Fruit fly (Drosophila melanogaster) whole organism, embryonic: ENCODE results near the gene Nckx30C.
A peak's percentile ranks its signal among the peaks of the same experiment; 100 is the strongest.

Experiments
- Asciz ChIP-seq: fragments of 200-800 bp; sonication (Bioruptor generic); optimal IDR thresholded peaks from 2 replicates; lab custom pipeline; 2017; ENCODE audit warnings: missing biosample characterization, mild to moderate bottlenecking, missing genetic modification characterization, missing genetic modification reagents
- BtbVII ChIP-seq: fragments of 200-800 bp; sonication (Bioruptor generic); optimal IDR thresholded peaks from 3 replicates; lab custom pipeline; 2017; ENCODE audit warnings: missing biosample characterization, mild to moderate bottlenecking, missing genetic modification characterization
- CG11456 ChIP-seq: fragments of 200-800 bp; sonication (Bioruptor generic); IDR thresholded peaks from 3 replicates; pipeline ENCODE4 v1.3.6; 2022; ENCODE audit warnings: missing biosample characterization, missing genetic modification characterization
- CG11504 ChIP-seq: fragments of 200-800 bp; sonication (Bioruptor generic); optimal IDR thresholded peaks from 3 replicates; lab custom pipeline; 2019; ENCODE audit warnings: missing biosample characterization, mild to moderate bottlenecking, missing genetic modification characterization, moderate library complexity
- CG13123 ChIP-seq: fragments of 200-800 bp; sonication (Bioruptor generic); optimal IDR thresholded peaks from 2 replicates; lab custom pipeline; 2016; ENCODE audit warnings: missing biosample characterization, missing genetic modification characterization
- CG13296 ChIP-seq: fragments of 200-800 bp; sonication (Bioruptor generic); optimal IDR thresholded peaks from 3 replicates; lab custom pipeline; 2018; ENCODE audit warnings: missing biosample characterization, mild to moderate bottlenecking, missing genetic modification characterization
- CG15696 ChIP-seq: fragments of 200-800 bp; sonication (Bioruptor generic); optimal IDR thresholded peaks from 2 replicates; lab custom pipeline; 2019; ENCODE audit warnings: missing biosample characterization, mild to moderate bottlenecking, missing genetic modification characterization, moderate library complexity
- CG1603 ChIP-seq: fragments of 200-800 bp; sonication (Bioruptor generic); optimal IDR thresholded peaks from 2 replicates; lab custom pipeline; 2019; ENCODE audit warnings: missing biosample characterization, mild to moderate bottlenecking, missing genetic modification characterization, moderate library complexity
- CG3065 ChIP-seq: fragments of 200-800 bp; sonication (Bioruptor generic); optimal IDR thresholded peaks from 2 replicates; lab custom pipeline; 2016; ENCODE audit warnings: missing biosample characterization, missing genetic modification characterization
- CG3163 ChIP-seq: fragments of 200-800 bp; sonication (Bioruptor generic); optimal IDR thresholded peaks from 3 replicates; lab custom pipeline; 2016; ENCODE audit warnings: missing biosample characterization, missing genetic modification characterization
- CG32772 ChIP-seq: fragments of 200-800 bp; sonication (Bioruptor generic); IDR thresholded peaks from 2 replicates; pipeline ENCODE4 v1.3.6; 2022; ENCODE audit warnings: missing biosample characterization, missing genetic modification characterization
- CG4282 ChIP-seq: fragments of 200-800 bp; sonication (Bioruptor generic); optimal IDR thresholded peaks from 2 replicates; lab custom pipeline; 2016; ENCODE audit warnings: missing biosample characterization, missing genetic modification characterization
- CG4617 ChIP-seq: fragments of 200-800 bp; sonication (Bioruptor generic); optimal IDR thresholded peaks from 3 replicates; lab custom pipeline; 2016; ENCODE audit warnings: missing biosample characterization, missing genetic modification characterization, borderline replicate concordance
- CG8290 ChIP-seq, 3 experiments: fragments of 200-800 bp; sonication (Bioruptor generic); optimal IDR thresholded peaks; 2 replicates each; lab custom pipeline; 2016 to 2019; ENCODE audit warnings: missing biosample characterization in 3 of 3, missing genetic modification characterization in 3 of 3, mild to moderate bottlenecking in 2 of 3, moderate library complexity in 1 of 3
- CG8388 ChIP-seq: fragments of 200-800 bp; sonication (Bioruptor generic); optimal IDR thresholded peaks from 2 replicates; lab custom pipeline; 2019; ENCODE audit warnings: missing biosample characterization, mild to moderate bottlenecking, missing genetic modification characterization, moderate library complexity
- Chrac-16 ChIP-seq: fragments of 200-800 bp; sonication (Bioruptor generic); optimal IDR thresholded peaks from 3 replicates; lab custom pipeline; 2016; ENCODE audit warnings: missing biosample characterization, missing genetic modification characterization
- CoRest ChIP-seq: fragments of 200-800 bp; sonication (Bioruptor generic); optimal IDR thresholded peaks from 3 replicates; lab custom pipeline; 2018; ENCODE audit warnings: missing biosample characterization, mild to moderate bottlenecking, missing genetic modification characterization, moderate library complexity
- Dbx ChIP-seq: fragments of 200-800 bp; sonication (Bioruptor generic); IDR thresholded peaks from 3 replicates; pipeline ENCODE4 v1.3.6; 2022; ENCODE audit warnings: missing biosample characterization, missing genetic modification characterization
- Dip3 ChIP-seq: fragments of 200-800 bp; sonication (Bioruptor generic); optimal IDR thresholded peaks from 3 replicates; lab custom pipeline; 2016; ENCODE audit warnings: missing biosample characterization, missing genetic modification characterization
- Elba2 ChIP-seq: fragments of 200-800 bp; sonication (Bioruptor generic); optimal IDR thresholded peaks from 3 replicates; lab custom pipeline; 2016; ENCODE audit warnings: missing biosample characterization, missing genetic modification characterization
- Fer1 ChIP-seq: fragments of 200-800 bp; sonication (Bioruptor generic); optimal IDR thresholded peaks from 2 replicates; lab custom pipeline; 2017; ENCODE audit warnings: missing biosample characterization, mild to moderate bottlenecking, missing genetic modification characterization
- GATAe ChIP-seq: fragments of 200-800 bp; sonication (Bioruptor generic); conservative IDR thresholded peaks from 2 replicates; pipeline ENCODE4 v1.3.6; 2022; ENCODE audit warnings: missing biosample characterization, missing genetic modification characterization
- HLHmδ ChIP-seq: fragments of 200-800 bp; sonication (Bioruptor generic); optimal IDR thresholded peaks from 2 replicates; lab custom pipeline; 2018; ENCODE audit warnings: missing biosample characterization, mild to moderate bottlenecking, missing genetic modification characterization, moderate library complexity
- Hand ChIP-seq: fragments of 200-800 bp; sonication (Bioruptor generic); optimal IDR thresholded peaks from 2 replicates; lab custom pipeline; 2017; ENCODE audit warnings: mild to moderate bottlenecking, missing biosample characterization, missing genetic modification reagents, missing genetic modification characterization
- HmgD ChIP-seq: fragments of 200-800 bp; sonication (Bioruptor generic); optimal IDR thresholded peaks from 3 replicates; lab custom pipeline; 2016; ENCODE audit warnings: missing biosample characterization, missing genetic modification characterization
- MESR4 ChIP-seq: fragments of 200-800 bp; sonication (Bioruptor generic); optimal IDR thresholded peaks from 2 replicates; lab custom pipeline; 2018; ENCODE audit warnings: missing biosample characterization, mild to moderate bottlenecking, missing genetic modification characterization, moderate library complexity
- Meics ChIP-seq: fragments of 200-800 bp; sonication (Bioruptor generic); optimal IDR thresholded peaks from 2 replicates; lab custom pipeline; 2017; ENCODE audit warnings: missing biosample characterization, mild to moderate bottlenecking, missing genetic modification characterization
- NC2β ChIP-seq: fragments of 200-800 bp; sonication (Bioruptor generic); optimal IDR thresholded peaks from 2 replicates; lab custom pipeline; 2016; ENCODE audit warnings: missing biosample characterization, missing genetic modification characterization
- NK7.1 ChIP-seq: fragments of 200-800 bp; sonication (Bioruptor generic); optimal IDR thresholded peaks from 3 replicates; lab custom pipeline; 2016; ENCODE audit warnings: missing biosample characterization, missing genetic modification characterization
- Trl ChIP-seq, 3 experiments: fragments of >200 bp in 2 of 3; fragments of 200-800 bp in 1 of 3; sonication (Bioruptor generic) in 1 of 3; optimal IDR thresholded peaks; 2 replicates in 1 of 3; 3 replicates in 2 of 3; lab custom pipeline; 2016 to 2017; ENCODE audit warnings: missing biosample characterization in 1 of 3, missing genetic modification characterization in 1 of 3
- abd-A ChIP-seq: fragments of 200-800 bp; sonication (Bioruptor generic); optimal IDR thresholded peaks from 3 replicates; lab custom pipeline; 2019; ENCODE audit warnings: missing biosample characterization, mild to moderate bottlenecking, missing genetic modification characterization, moderate library complexity
- caup ChIP-seq: fragments of 200-800 bp; sonication (Bioruptor generic); optimal IDR thresholded peaks from 3 replicates; lab custom pipeline; 2017; ENCODE audit warnings: missing biosample characterization, mild to moderate bottlenecking, missing genetic modification characterization, moderate library complexity; ENCODE audit not compliant: severe bottlenecking
- dati ChIP-seq: fragments of 200-800 bp; sonication (Bioruptor generic); IDR thresholded peaks from 2 replicates; pipeline ENCODE4 v1.3.6; 2022; ENCODE audit warnings: missing biosample characterization, missing genetic modification characterization
- ems ChIP-seq: fragments of 200-800 bp; sonication (Bioruptor generic); optimal IDR thresholded peaks from 3 replicates; lab custom pipeline; 2016; ENCODE audit warnings: missing biosample characterization, missing genetic modification characterization
- exex ChIP-seq: fragments of 200-800 bp; sonication (Bioruptor generic); optimal IDR thresholded peaks from 4 replicates; lab custom pipeline; 2018; ENCODE audit warnings: missing biosample characterization, mild to moderate bottlenecking, missing genetic modification characterization, moderate library complexity
- eyg ChIP-seq: fragments of 200-800 bp; sonication (Bioruptor generic); optimal IDR thresholded peaks from 3 replicates; lab custom pipeline; 2016; ENCODE audit warnings: missing biosample characterization, missing genetic modification characterization
- fu2 ChIP-seq: fragments of 200-800 bp; sonication (Bioruptor generic); optimal IDR thresholded peaks from 2 replicates; lab custom pipeline; 2016; ENCODE audit warnings: missing biosample characterization, missing genetic modification characterization
- mam ChIP-seq: fragments of 200-800 bp; sonication (Bioruptor generic); optimal IDR thresholded peaks from 3 replicates; lab custom pipeline; 2016; ENCODE audit warnings: missing biosample characterization, missing genetic modification characterization
- nerfin-2 ChIP-seq: fragments of 200-800 bp; sonication (Bioruptor generic); IDR thresholded peaks from 2 replicates; pipeline ENCODE4 v1.3.6; 2022; ENCODE audit warnings: missing biosample characterization, missing genetic modification characterization; ENCODE audit not compliant: partially characterized antibody
- pb ChIP-seq: fragments of 200-800 bp; sonication (Bioruptor generic); optimal IDR thresholded peaks from 3 replicates; lab custom pipeline; 2016; ENCODE audit warnings: missing biosample characterization, missing genetic modification characterization
- pita ChIP-seq: fragments of 200-800 bp; sonication (Bioruptor generic); optimal IDR thresholded peaks from 2 replicates; lab custom pipeline; 2017; ENCODE audit warnings: missing biosample characterization, mild to moderate bottlenecking, missing genetic modification characterization
- sd ChIP-seq: fragments of 200-800 bp; sonication (Bioruptor generic); optimal IDR thresholded peaks from 3 replicates; lab custom pipeline; 2018; ENCODE audit warnings: missing biosample characterization, mild to moderate bottlenecking, missing genetic modification characterization, moderate library complexity
- slbo ChIP-seq: fragments of 200-800 bp; sonication (Bioruptor generic); IDR thresholded peaks from 2 replicates; pipeline ENCODE4 v1.3.6; 2022; ENCODE audit warnings: missing biosample characterization, missing genetic modification characterization
- sr ChIP-seq: fragments of 200-800 bp; sonication (Bioruptor generic); IDR thresholded peaks from 3 replicates; pipeline ENCODE4 v1.3.6; 2022; ENCODE audit warnings: missing biosample characterization, missing genetic modification characterization
- tin ChIP-seq: fragments of 200-800 bp; sonication (Bioruptor generic); optimal IDR thresholded peaks from 3 replicates; lab custom pipeline; 2016; ENCODE audit warnings: missing biosample characterization, missing genetic modification characterization
- trh ChIP-seq: fragments of 200-800 bp; sonication (Bioruptor generic); optimal IDR thresholded peaks from 2 replicates; lab custom pipeline; 2016; ENCODE audit warnings: missing biosample characterization, missing genetic modification characterization
- wor ChIP-seq: fragments of 200-800 bp; sonication (Bioruptor generic); IDR thresholded peaks from 2 replicates; pipeline ENCODE4 v1.3.6; 2022; ENCODE audit warnings: missing biosample characterization, missing genetic modification characterization
- z ChIP-seq: fragments of 200-800 bp; sonication (Bioruptor generic); IDR thresholded peaks from 3 replicates; pipeline ENCODE4 v1.3.6; 2022; ENCODE audit warnings: missing biosample characterization, missing genetic modification characterization

Gene Nckx30C

DNA sequence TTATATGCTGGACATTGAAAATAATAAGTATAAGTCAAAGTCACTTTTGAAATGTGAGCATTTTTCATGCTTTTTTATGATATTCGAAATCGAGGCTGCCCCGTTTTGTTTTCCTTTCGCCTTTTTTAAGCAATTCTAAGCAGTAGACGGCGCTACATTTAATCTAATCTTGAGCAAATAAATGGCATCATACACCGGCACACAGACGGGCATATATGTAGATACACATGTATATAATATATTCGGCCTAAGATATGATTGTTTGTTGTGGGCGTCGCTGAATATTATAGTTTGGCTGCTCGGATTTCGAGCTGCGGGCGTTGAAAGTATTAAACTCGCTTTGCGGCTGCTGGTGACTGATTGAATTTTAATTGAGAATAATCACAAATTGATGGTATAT is 74.0 kb downstream of the Nckx30C start (continued):
- no peak for TF ChIP-seq CG8290 (GFP tag; optimal IDR thresholded peaks at IDR 0.05; lab: Kevin White, UChicago)
- TF ChIP-seq CG8290 (tag; optimal IDR thresholded peaks at IDR 0.05; lab: Kevin White, UChicago): peak in 1 of 2 experiments; percentile 10
- no peak for TF ChIP-seq Hand
- TF ChIP-seq Meics: peak; percentile 18
- TF ChIP-seq CG11504 (tag; lab: Kevin White, UChicago): no peak
- TF ChIP-seq dati (GFP tag; lab: Robert Waterston, UW): no peak
- TF ChIP-seq slbo (GFP tag; lab: Robert Waterston, UW): 0 out of 2 replicates have a peak, but pooled peaks have one; percentile 25
- no peak for TF ChIP-seq CG3163 (GFP tag; lab: Kevin White, UChicago)
- peak; percentile 58 for TF ChIP-seq exex (tag; lab: Kevin White, UChicago)
- no peak for TF ChIP-seq CG13123 (GFP tag; lab: Kevin White, UChicago)
- TF ChIP-seq nerfin-2: no peak
- no peak for TF ChIP-seq CG3065 (GFP tag; lab: Kevin White, UChicago)
- no peak for TF ChIP-seq CG13296 (GFP tag; lab: Kevin White, UChicago)
- TF ChIP-seq wor (GFP tag; lab: Robert Waterston, UW): no peak
- no peak for TF ChIP-seq CG8388 (GFP tag; lab: Kevin White, UChicago)
- no peak for TF ChIP-seq ems (GFP tag; lab: Kevin White, UChicago)
- no peak for TF ChIP-seq Dbx (GFP tag; lab: Robert Waterston, UW)
- TF ChIP-seq Trl (optimal IDR thresholded peaks at IDR 0.05; lab: Kevin White, UChicago): no peak
- no peak for TF ChIP-seq Trl (GFP tag; optimal IDR thresholded peaks at IDR 0.05; lab: Kevin White, UChicago)
- TF ChIP-seq, all 482 proteins: peak for 9

dm6 chr2L:9670909-9671422 is 75.3 kb downstream of the Nckx30C start:
- TF ChIP-seq CoRest (tag; lab: Kevin White, UChicago): no peak
- TF ChIP-seq CG1603 (tag; lab: Kevin White, UChicago): no peak
- peak; percentile 4 for TF ChIP-seq caup
- TF ChIP-seq pb (GFP tag; lab: Kevin White, UChicago): no peak
- no peak for TF ChIP-seq MESR4
- TF ChIP-seq Dip3: no peak
- TF ChIP-seq CG15696: no peak
- no peak for TF ChIP-seq trh
- TF ChIP-seq fu2 (GFP tag; lab: Kevin White, UChicago): no peak
- no peak for TF ChIP-seq CG8290 (GFP tag; optimal IDR thresholded peaks at IDR 0.05; lab: Kevin White, UChicago)
- peak in 1 of 2 experiments; percentile 31 for TF ChIP-seq CG8290 (tag; optimal IDR thresholded peaks at IDR 0.05; lab: Kevin White, UChicago)
- no peak for TF ChIP-seq CG4282 (GFP tag; lab: Kevin White, UChicago)
- no peak for TF ChIP-seq NK7.1 (GFP tag; lab: Kevin White, UChicago)
- no peak for TF ChIP-seq CG32772 (GFP tag; lab: Robert Waterston, UW)
- no peak for TF ChIP-seq GATAe (GFP tag; lab: Robert Waterston, UW)
- TF ChIP-seq HLHmδ (GFP tag; lab: Kevin White, UChicago): no peak
- TF ChIP-seq abd-A: peak; percentile 44
- no peak for TF ChIP-seq tin (GFP tag; lab: Kevin White, UChicago)
- peak; percentile 16 for TF ChIP-seq BtbVII
- TF ChIP-seq Asciz (GFP tag; lab: Kevin White, UChicago): peak; percentile 33
- TF ChIP-seq CG13123 (GFP tag; lab: Kevin White, UChicago): no peak
- TF ChIP-seq HmgD: no peak
- TF ChIP-seq Chrac-16 (GFP tag; lab: Kevin White, UChicago): no peak
- no peak for TF ChIP-seq NC2β
- TF ChIP-seq Fer1: no peak
- TF ChIP-seq CG11456 (GFP tag; lab: Robert Waterston, UW): 0 out of 3 replicates have a peak, but pooled peaks have one; percentile 9
- TF ChIP-seq mam: no peak
- TF ChIP-seq pita (GFP tag; lab: Kevin White, UChicago): no peak
- no peak for TF ChIP-seq Elba2
- peak; percentile 73 for TF ChIP-seq sd
- TF ChIP-seq z (GFP tag; lab: Robert Waterston, UW): 0 out of 3 replicates have a peak, but pooled peaks have one; percentile 44
- no peak for TF ChIP-seq CG4617 (GFP tag; lab: Kevin White, UChicago)
- TF ChIP-seq eyg (GFP tag; lab: Kevin White, UChicago): no peak
- peak; percentile 37 for TF ChIP-seq exex (tag; lab: Kevin White, UChicago)
- TF ChIP-seq sr: peak; percentile 22; the same call in 1 of the 3 replicates
